Fruit fly (Drosophila melanogaster): ENCODE data around the gene Sfmbt.

Gene Sfmbt

dm6 chr2L:13219281-13220092 is 42.9 kb upstream of the Sfmbt start, which contains the start of the genes CG9426 and mRF1 (continued):
- TF ChIP-seq amos (GFP tag; IDR thresholded peaks at IDR 0.05; ENCODE audit: partially characterized antibody): peak; percentile 97
- peak; percentile 31 for TF ChIP-seq Hsf (GFP tag; optimal IDR thresholded peaks at IDR 0.05)
- no peak for TF ChIP-seq fd96Cb (tag; optimal IDR thresholded peaks at IDR 0.05)
- no peak for TF ChIP-seq gce (GFP tag; IDR thresholded peaks at IDR 0.05)
- TF ChIP-seq CG8388 (GFP tag; optimal IDR thresholded peaks at IDR 0.05): no peak
- TF ChIP-seq trh (GFP tag; optimal IDR thresholded peaks at IDR 0.05): no peak
- TF ChIP-seq cas (GFP tag; IDR thresholded peaks at IDR 0.05): no peak
- TF ChIP-seq CG13775 (GFP tag; optimal IDR thresholded peaks at IDR 0.05): no peak
- no peak for TF ChIP-seq CG17802 (tag; optimal IDR thresholded peaks at IDR 0.05)
- no peak for TF ChIP-seq Lim3 (GFP tag; IDR thresholded peaks at IDR 0.05)
- no peak for TF ChIP-seq tin (GFP tag; optimal IDR thresholded peaks at IDR 0.05)
- TF ChIP-seq CG7357 (GFP tag; IDR thresholded peaks at IDR 0.05): no peak
- no peak for TF ChIP-seq PHDP (tag; optimal IDR thresholded peaks at IDR 0.05)
- peak; percentile 37 for TF ChIP-seq sd (tag; optimal IDR thresholded peaks at IDR 0.05)
- peak; percentile 96 for TF ChIP-seq knrl (GFP tag; IDR thresholded peaks at IDR 0.05; ENCODE audit: partially characterized antibody)
- peak; percentile 39 for TF ChIP-seq Fer1 (GFP tag; optimal IDR thresholded peaks at IDR 0.05)
- TF ChIP-seq tap (tag; optimal IDR thresholded peaks at IDR 0.05): no peak
- peak; percentile 5 for TF ChIP-seq caup (GFP tag; optimal IDR thresholded peaks at IDR 0.05; ENCODE audit: severe bottlenecking)
- TF ChIP-seq dm (GFP tag; optimal IDR thresholded peaks at IDR 0.05): peak; percentile 24
- peak; percentile 53 for TF ChIP-seq cg (GFP tag; optimal IDR thresholded peaks at IDR 0.05)
- TF ChIP-seq toy (GFP tag; IDR thresholded peaks at IDR 0.05): no peak
- TF ChIP-seq CG14710 (tag; optimal IDR thresholded peaks at IDR 0.05): peak; percentile 58
- peak in 1 of 3 experiments; percentile 34 for TF ChIP-seq Stat92E (GFP tag; optimal IDR thresholded peaks at IDR 0.05)
- peak; percentile 93 for TF ChIP-seq CG4617 (GFP tag; optimal IDR thresholded peaks at IDR 0.05; ENCODE audit: borderline replicate concordance)
- TF ChIP-seq H15 (GFP tag; IDR thresholded peaks at IDR 0.05): no peak
- TF ChIP-seq Max (GFP tag; optimal IDR thresholded peaks at IDR 0.05): no peak
- TF ChIP-seq da (GFP tag; optimal IDR thresholded peaks at IDR 0.05): no peak
- no peak for TF ChIP-seq CG8089 (GFP tag; optimal IDR thresholded peaks at IDR 0.05)
- peak; percentile 17 for TF ChIP-seq Myb (GFP tag; optimal IDR thresholded peaks at IDR 0.05)
- peak; percentile 84 to 96 for TF ChIP-seq insv (GFP tag; optimal IDR thresholded peaks at IDR 0.05)
- peak in 1 of 2 experiments; percentile 67 for TF ChIP-seq tll (GFP tag; optimal IDR thresholded peaks at IDR 0.05)
- no peak for TF ChIP-seq ind (GFP tag; optimal IDR thresholded peaks at IDR 0.05)
- TF ChIP-seq ro (GFP tag; IDR thresholded peaks at IDR 0.05): no peak
- TF ChIP-seq Usf (GFP tag; optimal IDR thresholded peaks at IDR 0.05): no peak
- TF ChIP-seq CG15514 (GFP tag; optimal IDR thresholded peaks at IDR 0.05): peak; percentile 94
- no peak for TF ChIP-seq CG12299 (tag; optimal IDR thresholded peaks at IDR 0.05)
- no peak for TF ChIP-seq run (tag; optimal IDR thresholded peaks at IDR 0.05)
- TF ChIP-seq Nf-YC (tag; optimal IDR thresholded peaks at IDR 0.05): peak; percentile 90
- peak; percentile 95 for TF ChIP-seq vnd (GFP tag; IDR thresholded peaks at IDR 0.05; ENCODE audit: partially characterized antibody)
- peak; percentile 62 for TF ChIP-seq kni (GFP tag; optimal IDR thresholded peaks at IDR 0.05)
- TF ChIP-seq Oli (tag; optimal IDR thresholded peaks at IDR 0.05): no peak
- no peak for TF ChIP-seq pan (optimal IDR thresholded peaks at IDR 0.05)
- TF ChIP-seq pan (GFP tag; optimal IDR thresholded peaks at IDR 0.05 in 1 of 2, IDR thresholded peaks at IDR 0.05 in 1 of 2): no peak
- no peak for TF ChIP-seq lola (GFP tag; optimal IDR thresholded peaks at IDR 0.05)
- peak; percentile 95 for TF ChIP-seq BEAF-32 (GFP tag; optimal IDR thresholded peaks at IDR 0.05)
- no peak for TF ChIP-seq otp (GFP tag; IDR thresholded peaks at IDR 0.05)
- no peak for TF ChIP-seq corto (GFP tag; optimal IDR thresholded peaks at IDR 0.05)
- TF ChIP-seq bsh (GFP tag; optimal IDR thresholded peaks at IDR 0.05): no peak
